Fruit fly (Drosophila melanogaster) whole organism, embryonic: Measurements from ENCODE around the gene CG10801.

Source experiments
- Antp ChIP-seq: fragments of 200-800 bp; sonication (Bioruptor generic); optimal IDR thresholded peaks from 3 replicates; lab custom pipeline; 2016; ENCODE audit warnings: missing biosample characterization, missing genetic modification characterization
- BEAF-32 ChIP-seq: fragments of 200-800 bp; sonication (Bioruptor generic); optimal IDR thresholded peaks from 3 replicates; lab custom pipeline; 2017; ENCODE audit warnings: missing biosample characterization, missing genetic modification characterization, mild to moderate bottlenecking, moderate library complexity, missing genetic modification reagents
- CG10462 ChIP-seq: fragments of 200-800 bp; sonication (Bioruptor generic); optimal IDR thresholded peaks from 2 replicates; lab custom pipeline; 2016; ENCODE audit warnings: missing biosample characterization, missing genetic modification characterization
- CG12659 ChIP-seq: fragments of 200-800 bp; sonication (Bioruptor generic); optimal IDR thresholded peaks from 3 replicates; lab custom pipeline; 2017; ENCODE audit warnings: mild to moderate bottlenecking, missing biosample characterization, missing genetic modification reagents, missing genetic modification characterization
- CG12744 ChIP-seq: fragments of 200-800 bp; sonication (Bioruptor generic); optimal IDR thresholded peaks from 2 replicates; lab custom pipeline; 2016; ENCODE audit warnings: missing biosample characterization, missing genetic modification characterization
- CG12769 ChIP-seq: fragments of 200-800 bp; sonication (Bioruptor generic); optimal IDR thresholded peaks from 2 replicates; lab custom pipeline; 2019; ENCODE audit warnings: missing biosample characterization, mild to moderate bottlenecking, missing genetic modification characterization, moderate library complexity
- CG13775 ChIP-seq: fragments of 200-800 bp; sonication (Bioruptor generic); optimal IDR thresholded peaks from 3 replicates; lab custom pipeline; 2017; ENCODE audit warnings: missing biosample characterization, mild to moderate bottlenecking, missing genetic modification characterization
- CG13894 ChIP-seq: fragments of 200-800 bp; sonication (Bioruptor generic); optimal IDR thresholded peaks from 3 replicates; lab custom pipeline; 2018; ENCODE audit warnings: missing biosample characterization, mild to moderate bottlenecking, missing genetic modification characterization, moderate library complexity
- CG14014 ChIP-seq: fragments of 200-800 bp; sonication (Bioruptor generic); IDR thresholded peaks from 2 replicates; pipeline ENCODE4 v1.3.6; 2022; ENCODE audit warnings: missing biosample characterization, missing genetic modification characterization
- CG14441 ChIP-seq: fragments of 200-800 bp; sonication (Bioruptor generic); IDR thresholded peaks from 2 replicates; pipeline ENCODE4 v1.3.6; 2022; ENCODE audit warnings: missing biosample characterization, missing genetic modification characterization
- CG2120 ChIP-seq: fragments of 200-800 bp; sonication (Bioruptor generic); optimal IDR thresholded peaks from 3 replicates; lab custom pipeline; 2016; ENCODE audit warnings: missing biosample characterization, missing genetic modification characterization
- CG2202 ChIP-seq: fragments of 200-800 bp; sonication (Bioruptor generic); optimal IDR thresholded peaks from 2 replicates; lab custom pipeline; 2018; ENCODE audit warnings: missing biosample characterization, mild to moderate bottlenecking, missing genetic modification characterization
- CG2712 ChIP-seq: fragments of 200-800 bp; optimal IDR thresholded peaks from 3 replicates; lab custom pipeline; 2019; ENCODE audit warnings: missing biosample characterization, mild to moderate bottlenecking, missing genetic modification characterization, moderate library complexity
- CG30403 ChIP-seq: fragments of 200-800 bp; sonication (Bioruptor generic); optimal IDR thresholded peaks from 3 replicates; lab custom pipeline; 2016; ENCODE audit warnings: missing biosample characterization, missing genetic modification characterization
- CG31365 ChIP-seq: fragments of 200-800 bp; sonication (Bioruptor generic); optimal IDR thresholded peaks from 2 replicates; lab custom pipeline; 2018; ENCODE audit warnings: missing biosample characterization, mild to moderate bottlenecking, missing genetic modification characterization
- CG32772 ChIP-seq: fragments of 200-800 bp; sonication (Bioruptor generic); IDR thresholded peaks from 2 replicates; pipeline ENCODE4 v1.3.6; 2022; ENCODE audit warnings: missing biosample characterization, missing genetic modification characterization
- CG4617 ChIP-seq: fragments of 200-800 bp; sonication (Bioruptor generic); optimal IDR thresholded peaks from 3 replicates; lab custom pipeline; 2016; ENCODE audit warnings: missing biosample characterization, missing genetic modification characterization, borderline replicate concordance
- CG7556 ChIP-seq: fragments of 200-800 bp; sonication (Bioruptor generic); optimal IDR thresholded peaks from 2 replicates; lab custom pipeline; 2017; ENCODE audit warnings: missing biosample characterization, mild to moderate bottlenecking, missing genetic modification characterization
- CG8388 ChIP-seq: fragments of 200-800 bp; sonication (Bioruptor generic); optimal IDR thresholded peaks from 2 replicates; lab custom pipeline; 2019; ENCODE audit warnings: missing biosample characterization, mild to moderate bottlenecking, missing genetic modification characterization, moderate library complexity
- CG8478 ChIP-seq: fragments of >200 bp; optimal IDR thresholded peaks from 2 replicates; lab custom pipeline; 2018
- CG8944 ChIP-seq: fragments of 200-800 bp; sonication (Bioruptor generic); optimal IDR thresholded peaks from 3 replicates; lab custom pipeline; 2016; ENCODE audit warnings: missing biosample characterization, missing genetic modification characterization
- CG9727 ChIP-seq: fragments of 200-800 bp; sonication (Bioruptor generic); optimal IDR thresholded peaks from 3 replicates; lab custom pipeline; 2017; ENCODE audit warnings: missing biosample characterization, mild to moderate bottlenecking, missing genetic modification characterization
- D19B ChIP-seq: fragments of 200-800 bp; sonication (Bioruptor generic); optimal IDR thresholded peaks from 2 replicates; lab custom pipeline; 2017; ENCODE audit warnings: missing biosample characterization, mild to moderate bottlenecking, missing genetic modification characterization
- Drgx ChIP-seq: fragments of 200-800 bp; sonication (Bioruptor generic); IDR thresholded peaks from 2 replicates; pipeline ENCODE4 v1.3.6; 2022; ENCODE audit warnings: missing biosample characterization, missing genetic modification characterization
- Gsc ChIP-seq: fragments of 200-800 bp; sonication (Bioruptor generic); IDR thresholded peaks from 2 replicates; pipeline ENCODE4 v1.3.6; 2022; ENCODE audit warnings: missing biosample characterization, missing genetic modification characterization
- HHEX ChIP-seq: fragments of 200-800 bp; sonication (Bioruptor generic); optimal IDR thresholded peaks from 3 replicates; lab custom pipeline; 2017; ENCODE audit warnings: missing biosample characterization, mild to moderate bottlenecking, missing genetic modification characterization, missing genetic modification reagents
- HLHmδ ChIP-seq: fragments of 200-800 bp; sonication (Bioruptor generic); optimal IDR thresholded peaks from 2 replicates; lab custom pipeline; 2018; ENCODE audit warnings: missing biosample characterization, mild to moderate bottlenecking, missing genetic modification characterization, moderate library complexity
- Jarid2 ChIP-seq: fragments of 200-800 bp; sonication (Bioruptor generic); optimal IDR thresholded peaks from 3 replicates; lab custom pipeline; 2017; ENCODE audit warnings: mild to moderate bottlenecking, missing biosample characterization, missing genetic modification reagents, missing genetic modification characterization
- MBD-R2 ChIP-seq: fragments of 200-800 bp; sonication (Bioruptor generic); IDR thresholded peaks from 2 replicates; pipeline ENCODE4 v1.3.6; 2022; ENCODE audit warnings: missing biosample characterization, missing genetic modification characterization
- Mes4 ChIP-seq: fragments of 200-800 bp; sonication (Bioruptor generic); optimal IDR thresholded peaks from 2 replicates; lab custom pipeline; 2016; ENCODE audit warnings: missing biosample characterization, missing genetic modification characterization
- NFAT ChIP-seq: fragments of 200-800 bp; sonication (Bioruptor generic); IDR thresholded peaks from 2 replicates; pipeline ENCODE4 v1.3.6; 2022; ENCODE audit warnings: missing biosample characterization, missing genetic modification characterization
- NK7.1 ChIP-seq: fragments of 200-800 bp; sonication (Bioruptor generic); optimal IDR thresholded peaks from 3 replicates; lab custom pipeline; 2016; ENCODE audit warnings: missing biosample characterization, missing genetic modification characterization
- Xbp1 ChIP-seq: fragments of 200-800 bp; sonication (Bioruptor generic); optimal IDR thresholded peaks from 3 replicates; lab custom pipeline; 2016; ENCODE audit warnings: missing biosample characterization, mild to moderate bottlenecking, missing genetic modification characterization
- bbx ChIP-seq: fragments of 200-800 bp; sonication (Bioruptor generic); IDR thresholded peaks from 2 replicates; pipeline ENCODE4 v1.3.6; 2022; ENCODE audit warnings: missing biosample characterization, missing genetic modification characterization; ENCODE audit not compliant: partially characterized antibody
- dan ChIP-seq: fragments of 200-800 bp; sonication (Bioruptor generic); IDR thresholded peaks from 2 replicates; pipeline ENCODE4 v1.3.6; 2022; ENCODE audit warnings: missing biosample characterization, missing genetic modification characterization
- fru ChIP-seq: fragments of >200 bp; optimal IDR thresholded peaks from 2 replicates; lab custom pipeline; 2017
- fu2 ChIP-seq: fragments of 200-800 bp; sonication (Bioruptor generic); optimal IDR thresholded peaks from 2 replicates; lab custom pipeline; 2016; ENCODE audit warnings: missing biosample characterization, missing genetic modification characterization
- gcm2 ChIP-seq: fragments of 200-800 bp; sonication (Bioruptor generic); optimal IDR thresholded peaks from 2 replicates; lab custom pipeline; 2016; ENCODE audit warnings: missing biosample characterization, missing genetic modification characterization
- grn ChIP-seq: fragments of 200-800 bp; sonication (Bioruptor generic); optimal IDR thresholded peaks from 3 replicates; lab custom pipeline; 2017; ENCODE audit warnings: missing biosample characterization, missing genetic modification characterization
- hkb ChIP-seq, 2 experiments: fragments of 200-800 bp in 1 of 2; fragments of >200 bp in 1 of 2; sonication (Bioruptor generic) in 1 of 2; IDR thresholded peaks in 1 of 2; optimal IDR thresholded peaks in 1 of 2; 2 replicates each; pipeline versions ENCODE4 v1.3.6 to Lab custom; 2017 to 2022; ENCODE audit warnings: missing biosample characterization in 1 of 2, missing genetic modification characterization in 1 of 2
- ind ChIP-seq: fragments of 200-800 bp; sonication (Bioruptor generic); optimal IDR thresholded peaks from 3 replicates; lab custom pipeline; 2016; ENCODE audit warnings: missing biosample characterization, missing genetic modification characterization
- jumu ChIP-seq: fragments of 200-800 bp; sonication (Bioruptor generic); optimal IDR thresholded peaks from 3 replicates; lab custom pipeline; 2016; ENCODE audit warnings: missing biosample characterization, missing genetic modification characterization
- knrl ChIP-seq: fragments of 200-800 bp; sonication (Bioruptor generic); IDR thresholded peaks from 3 replicates; pipeline ENCODE4 v1.3.6; 2022; ENCODE audit warnings: missing biosample characterization, missing genetic modification characterization; ENCODE audit not compliant: partially characterized antibody
- mirr ChIP-seq: fragments of 200-800 bp; sonication (Bioruptor generic); optimal IDR thresholded peaks from 3 replicates; lab custom pipeline; 2018; ENCODE audit warnings: missing biosample characterization, mild to moderate bottlenecking, missing genetic modification characterization
- nau ChIP-seq: fragments of 200-800 bp; sonication (Bioruptor generic); optimal IDR thresholded peaks from 3 replicates; lab custom pipeline; 2017; ENCODE audit warnings: missing biosample characterization, mild to moderate bottlenecking, missing genetic modification characterization, missing genetic modification reagents
- pho ChIP-seq: fragments of 200-800 bp; sonication (Bioruptor generic); optimal IDR thresholded peaks from 2 replicates; lab custom pipeline; 2016; ENCODE audit warnings: missing biosample characterization, missing genetic modification characterization
- psq ChIP-seq: fragments of 200-800 bp; sonication (Bioruptor generic); optimal IDR thresholded peaks from 2 replicates; lab custom pipeline; 2017; ENCODE audit warnings: missing biosample characterization, missing genetic modification characterization
- ranshi ChIP-seq: fragments of 200-800 bp; sonication (Bioruptor generic); IDR thresholded peaks from 2 replicates; pipeline ENCODE4 v1.3.6; 2022; ENCODE audit warnings: missing biosample characterization, missing genetic modification characterization
- ssp ChIP-seq: fragments of 200-800 bp; sonication (Bioruptor generic); IDR thresholded peaks from 2 replicates; pipeline ENCODE4 v1.3.6; 2022; ENCODE audit warnings: missing biosample characterization, missing genetic modification characterization
- sug ChIP-seq: fragments of 200-800 bp; optimal IDR thresholded peaks from 2 replicates; lab custom pipeline; 2019; ENCODE audit warnings: missing biosample characterization, mild to moderate bottlenecking, missing genetic modification characterization, moderate library complexity
- wdn ChIP-seq: fragments of 200-800 bp; sonication (Bioruptor generic); IDR thresholded peaks from 2 replicates; pipeline ENCODE4 v1.3.6; 2022; ENCODE audit warnings: missing biosample characterization, missing genetic modification characterization
- yki ChIP-seq: fragments of >200 bp; optimal IDR thresholded peaks from 3 replicates; lab custom pipeline; 2018

Gene CG10801

DNA sequence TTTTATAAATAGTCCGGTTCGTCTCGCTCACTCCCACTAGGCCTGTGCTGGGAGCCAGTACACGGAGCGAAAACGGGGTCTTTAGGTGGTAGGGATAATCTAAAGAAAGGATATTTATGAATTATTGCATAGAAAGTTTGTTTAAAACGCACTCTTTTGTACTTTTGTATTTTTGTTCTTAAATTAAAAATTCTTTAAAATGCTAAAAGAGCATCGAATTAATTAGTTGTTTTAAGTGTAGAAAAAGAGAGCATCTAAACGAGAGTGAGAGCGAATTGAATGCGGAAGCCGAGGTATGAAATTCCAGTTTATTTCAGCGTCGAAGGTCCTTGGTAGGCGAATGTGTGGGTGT lies 32.8 kb upstream of the CG10801 start (continued):
- peak; percentile 53 for TF ChIP-seq Antp (GFP tag; lab: Kevin White, UChicago)
- no peak for TF ChIP-seq bbx (GFP tag; lab: Robert Waterston, UW)
- TF ChIP-seq pho (GFP tag; lab: Kevin White, UChicago) = peak; percentile 41
- TF ChIP-seq jumu (GFP tag; lab: Kevin White, UChicago) = peak; percentile 62
- no peak for TF ChIP-seq wdn
- TF ChIP-seq ssp (GFP tag; lab: Robert Waterston, UW) = peak; percentile 37
- peak; percentile 58 for TF ChIP-seq gcm2
- TF ChIP-seq CG12659 (GFP tag; lab: Kevin White, UChicago) = peak; percentile 51
- peak; percentile 53 for TF ChIP-seq CG4617
- TF ChIP-seq NFAT (GFP tag; lab: Robert Waterston, UW) = no peak
- peak; percentile 57 for TF ChIP-seq CG8388 (GFP tag; lab: Kevin White, UChicago)
- peak; percentile 81 for TF ChIP-seq CG7556 (GFP tag; lab: Kevin White, UChicago)
- TF ChIP-seq mirr (GFP tag; lab: Kevin White, UChicago) = no peak
- TF ChIP-seq fu2 (GFP tag; lab: Kevin White, UChicago) = peak; percentile 40
- TF ChIP-seq CG31365 = no peak
- TF ChIP-seq ind (GFP tag; lab: Kevin White, UChicago) = no peak
- peak; percentile 66 for TF ChIP-seq CG2120 (GFP tag; lab: Kevin White, UChicago)
- TF ChIP-seq CG32772 (GFP tag; lab: Robert Waterston, UW) = peak; percentile 65
- TF ChIP-seq psq (GFP tag; lab: Kevin White, UChicago) = peak; percentile 37
- no peak for TF ChIP-seq BEAF-32 (GFP tag; lab: Kevin White, UChicago)
- peak; percentile 73 for TF ChIP-seq Drgx
- peak; percentile 83 for TF ChIP-seq CG13775 (GFP tag; lab: Kevin White, UChicago)
- peak; percentile 82 for TF ChIP-seq CG9727 (GFP tag; lab: Kevin White, UChicago)
- no peak for TF ChIP-seq CG8478 (lab: Kevin White, UChicago)
- TF ChIP-seq CG2202 (tag; lab: Kevin White, UChicago) = peak; percentile 88
- TF ChIP-seq hkb (optimal IDR thresholded peaks at IDR 0.05; lab: Kevin White, UChicago) = no peak
- peak; percentile 63 for TF ChIP-seq hkb (GFP tag; IDR thresholded peaks at IDR 0.05; lab: Robert Waterston, UW)
- no peak for TF ChIP-seq Jarid2 (GFP tag; lab: Kevin White, UChicago)
- no peak for TF ChIP-seq fru (lab: Kevin White, UChicago)
- no peak for TF ChIP-seq nau
- no peak for TF ChIP-seq knrl (GFP tag; lab: Robert Waterston, UW)
- TF ChIP-seq CG12769 (tag; lab: Kevin White, UChicago) = peak; percentile 38
- TF ChIP-seq Xbp1 (GFP tag; lab: Kevin White, UChicago) = peak; percentile 84
- peak; percentile 17 for TF ChIP-seq NK7.1 (GFP tag; lab: Kevin White, UChicago)
- TF ChIP-seq CG2712 (tag; lab: Kevin White, UChicago) = peak; percentile 93
- TF ChIP-seq CG30403 (GFP tag; lab: Kevin White, UChicago) = peak; percentile 85
- peak; percentile 60 for TF ChIP-seq ranshi (GFP tag; lab: Robert Waterston, UW)
- TF ChIP-seq Gsc (GFP tag; lab: Robert Waterston, UW) = no peak
- TF ChIP-seq grn (GFP tag; lab: Kevin White, UChicago) = no peak
- TF ChIP-seq MBD-R2 (GFP tag; lab: Robert Waterston, UW) = peak; percentile 12; the same call in 1 of the 2 replicates
- peak; percentile 88 for TF ChIP-seq dan
- peak; percentile 7 for TF ChIP-seq HHEX
- no peak for TF ChIP-seq HLHmδ (GFP tag; lab: Kevin White, UChicago)
- TF ChIP-seq CG14014 (GFP tag; lab: Robert Waterston, UW) = no peak; the same call in 1 of the 2 replicates
- no peak for TF ChIP-seq yki (lab: Kevin White, UChicago)
- no peak for TF ChIP-seq CG13894 (tag; lab: Kevin White, UChicago)
- no peak for TF ChIP-seq D19B (GFP tag; lab: Kevin White, UChicago)
- peak; percentile 50; the same call in 1 of the 2 replicates for TF ChIP-seq CG14441 (GFP tag; lab: Robert Waterston, UW)
- peak; percentile 83 for TF ChIP-seq CG12744 (GFP tag; lab: Kevin White, UChicago)
- TF ChIP-seq Mes4 (GFP tag; lab: Kevin White, UChicago) = peak; percentile 73
- TF ChIP-seq CG10462 (GFP tag; lab: Kevin White, UChicago) = peak; percentile 72
- TF ChIP-seq sug (tag; lab: Kevin White, UChicago) = no peak
- peak; percentile 82 for TF ChIP-seq CG8944 (GFP tag; lab: Kevin White, UChicago)
